Worm (Caenorhabditis elegans) whole organism, young adult: ENCODE results near the gene rga-4.

Source experiments
- C06A6.2 ChIP-seq: fragments of 200-800 bp; sonication (Bioruptor generic); conservative IDR thresholded peaks from 2 replicates; pipeline ENCODE4 v1.3.6; 2022; ENCODE audit warnings: missing genetic modification characterization, missing compliant biosample characterization
- C17E4.6 ChIP-seq: fragments of 200-800 bp; sonication (Bioruptor generic); IDR thresholded peaks from 2 replicates; pipeline ENCODE4 v1.3.6; 2022; ENCODE audit warnings: missing genetic modification reagents, missing genetic modification characterization, missing compliant biosample characterization
- Y56A3A.18 ChIP-seq: fragments of 200-800 bp; sonication (Bioruptor generic); IDR thresholded peaks from 2 replicates; pipeline ENCODE4 v1.3.6; 2022; ENCODE audit warnings: missing genetic modification reagents, missing genetic modification characterization, missing compliant biosample characterization
- ama-1 ChIP-seq, 3 experiments: fragments of 150-350 bp in 1 of 3; sonication (generic microtip) in 2 of 3; optimal IDR thresholded peaks; 2 replicates each; lab custom pipeline; 2014 to 2018; ENCODE audit warnings: missing biosample characterization in 2 of 3, missing genetic modification characterization in 2 of 3, missing genetic modification reagents in 2 of 3
- ets-4 ChIP-seq: fragments of 200-800 bp; sonication (Bioruptor generic); optimal IDR thresholded peaks from 2 replicates; lab custom pipeline; 2018; ENCODE audit warnings: mild to moderate bottlenecking, missing genetic modification characterization, missing compliant biosample characterization
- lin-35 ChIP-seq, 3 experiments: fragments of 150-350 bp in 2 of 3; sonication (generic microtip) in 1 of 3; optimal IDR thresholded peaks; 2 replicates each; lab custom pipeline; 2014 to 2018; ENCODE audit warnings: missing biosample characterization in 3 of 3, missing genetic modification characterization in 3 of 3, missing genetic modification reagents in 3 of 3
- nfya-1 ChIP-seq: sonication (generic microtip); optimal IDR thresholded peaks from 2 replicates; lab custom pipeline; 2017; ENCODE audit warnings: antibody characterized with exemption, missing compliant biosample characterization, missing genetic modification characterization, borderline replicate concordance; ENCODE audit not compliant: insufficient read depth
- nhr-179 ChIP-seq: sonication (generic microtip); optimal IDR thresholded peaks from 2 replicates; lab custom pipeline; 2016; ENCODE audit warnings: mild to moderate bottlenecking, missing genetic modification characterization, missing compliant biosample characterization
- pha-4 ChIP-seq: fragments of 150-350 bp; sonication (generic microtip); optimal IDR thresholded peaks from 2 replicates; lab custom pipeline; 2014; ENCODE audit warnings: missing biosample characterization, missing genetic modification reagents, missing genetic modification characterization
- unc-62 ChIP-seq: fragments of 150-350 bp; optimal IDR thresholded peaks from 2 replicates; lab custom pipeline; 2014; ENCODE audit warnings: missing biosample characterization, missing genetic modification reagents, missing genetic modification characterization

DNA sequence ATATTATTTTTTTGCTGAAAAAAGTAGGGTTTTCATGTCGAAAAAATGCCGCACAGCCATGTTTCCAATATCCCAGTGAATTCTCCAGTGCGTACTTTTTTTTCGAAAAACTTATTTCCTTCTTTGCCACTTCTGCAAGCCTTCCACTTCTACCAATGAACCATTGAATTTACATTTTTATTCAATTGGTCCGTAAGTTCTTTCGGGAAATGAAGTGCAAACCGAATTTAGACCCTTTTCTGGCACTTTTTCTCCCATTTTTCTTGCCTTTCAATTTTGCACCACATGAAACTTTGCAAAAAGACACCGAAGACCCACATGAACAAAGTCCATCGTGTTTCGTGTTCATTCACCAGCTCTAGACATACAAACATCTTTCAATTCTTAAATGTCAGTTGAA, 40.3 kb downstream of the rga-4 start:
- TF ChIP-seq unc-62 (GFP tag; lab: Kevin White, UChicago) (no peak), lin-35 (GFP tag; optimal IDR thresholded peaks at IDR 0.05; lab: Kevin White, UChicago) (no peak), C06A6.2 (no peak), Y56A3A.18 (GFP tag; lab: Robert Waterston, UW) (no peak), pha-4 (tag; lab: Kevin White, UChicago) (no peak), ets-4 (GFP tag; lab: Kevin White, UChicago) (no peak), ama-1 (optimal IDR thresholded peaks at IDR 0.05; lab: Kevin White, UChicago) (no peak), ama-1 (GFP tag; optimal IDR thresholded peaks at IDR 0.05; lab: Kevin White, UChicago) (no peak), nfya-1 (tag; lab: Kevin White, UChicago) (no peak), nhr-179 (tag; lab: Kevin White, UChicago) (no peak), C17E4.6 (GFP tag; lab: Robert Waterston, UW) (no peak)
